Fruit fly (Drosophila melanogaster) whole organism, embryonic: ENCODE data around the gene Cpr65Aw.

Experiments used
- Aef1 ChIP-seq: fragments of 200-800 bp; sonication (Bioruptor generic); IDR thresholded peaks from 3 replicates; pipeline ENCODE4 v1.3.6; 2022; ENCODE audit warnings: missing biosample characterization, missing genetic modification characterization
- CG10959 ChIP-seq: fragments of 200-800 bp; sonication (Bioruptor generic); IDR thresholded peaks from 2 replicates; pipeline ENCODE4 v1.3.6; 2022; ENCODE audit warnings: missing biosample characterization, missing genetic modification characterization
- CG11093 ChIP-seq: fragments of 200-800 bp; sonication (Bioruptor generic); IDR thresholded peaks from 3 replicates; pipeline ENCODE4 v1.3.6; 2022; ENCODE audit warnings: missing biosample characterization, missing genetic modification characterization
- CG12071 ChIP-seq: fragments of 200-800 bp; sonication (Bioruptor generic); optimal IDR thresholded peaks from 3 replicates; lab custom pipeline; 2018; ENCODE audit warnings: missing biosample characterization, mild to moderate bottlenecking, missing genetic modification characterization
- CG12236 ChIP-seq: fragments of 200-800 bp; sonication (Bioruptor generic); optimal IDR thresholded peaks from 2 replicates; lab custom pipeline; 2016; ENCODE audit warnings: missing biosample characterization, missing genetic modification characterization
- CG12299 ChIP-seq: fragments of 200-800 bp; sonication (Bioruptor generic); optimal IDR thresholded peaks from 2 replicates; lab custom pipeline; 2018; ENCODE audit warnings: missing biosample characterization, mild to moderate bottlenecking, missing genetic modification characterization
- CG1792 ChIP-seq: fragments of 200-800 bp; sonication (Bioruptor generic); optimal IDR thresholded peaks from 2 replicates; lab custom pipeline; 2016; ENCODE audit warnings: missing biosample characterization, missing genetic modification characterization
- CG18764 ChIP-seq: fragments of 200-800 bp; sonication (Bioruptor generic); optimal IDR thresholded peaks from 3 replicates; lab custom pipeline; 2016; ENCODE audit warnings: missing biosample characterization, missing genetic modification characterization
- CG2120 ChIP-seq: fragments of 200-800 bp; sonication (Bioruptor generic); optimal IDR thresholded peaks from 3 replicates; lab custom pipeline; 2016; ENCODE audit warnings: missing biosample characterization, missing genetic modification characterization
- CG2129 ChIP-seq: fragments of 200-800 bp; sonication (Bioruptor generic); IDR thresholded peaks from 2 replicates; pipeline ENCODE4 v1.3.6; 2022; ENCODE audit warnings: missing biosample characterization, missing genetic modification characterization; ENCODE audit not compliant: partially characterized antibody
- CG2199 ChIP-seq: fragments of 200-800 bp; sonication (Bioruptor generic); IDR thresholded peaks from 3 replicates; pipeline ENCODE4 v1.3.6; 2022; ENCODE audit warnings: missing biosample characterization, missing genetic modification characterization
- CG2875 ChIP-seq: fragments of 200-800 bp; sonication (Bioruptor generic); optimal IDR thresholded peaks from 2 replicates; lab custom pipeline; 2017; ENCODE audit warnings: missing biosample characterization, mild to moderate bottlenecking, missing genetic modification characterization, missing genetic modification reagents
- CG33557 ChIP-seq: fragments of 200-800 bp; sonication (Bioruptor generic); optimal IDR thresholded peaks from 2 replicates; lab custom pipeline; 2019; ENCODE audit warnings: missing biosample characterization, mild to moderate bottlenecking, missing genetic modification characterization, moderate library complexity
- CG34376 ChIP-seq: fragments of 200-800 bp; sonication (Bioruptor generic); optimal IDR thresholded peaks from 2 replicates; lab custom pipeline; 2018; ENCODE audit warnings: missing biosample characterization, mild to moderate bottlenecking, missing genetic modification characterization
- CG34422 ChIP-seq: fragments of 200-800 bp; sonication (Bioruptor generic); IDR thresholded peaks from 3 replicates; pipeline ENCODE4 v1.3.6; 2022; ENCODE audit warnings: missing biosample characterization, missing genetic modification characterization
- CG4404 ChIP-seq: fragments of 200-800 bp; sonication (Bioruptor generic); IDR thresholded peaks from 2 replicates; pipeline ENCODE4 v1.3.6; 2022; ENCODE audit warnings: missing biosample characterization, missing genetic modification characterization
- CG4617 ChIP-seq: fragments of 200-800 bp; sonication (Bioruptor generic); optimal IDR thresholded peaks from 3 replicates; lab custom pipeline; 2016; ENCODE audit warnings: missing biosample characterization, missing genetic modification characterization, borderline replicate concordance
- CG6689 ChIP-seq: fragments of 200-800 bp; sonication (Bioruptor generic); IDR thresholded peaks from 2 replicates; pipeline ENCODE4 v1.3.6; 2022; ENCODE audit warnings: missing biosample characterization, missing genetic modification characterization
- CG7357 ChIP-seq: fragments of 200-800 bp; sonication (Bioruptor generic); IDR thresholded peaks from 3 replicates; pipeline ENCODE4 v1.3.6; 2022; ENCODE audit warnings: missing biosample characterization, missing genetic modification characterization
- CG7839 ChIP-seq: fragments of 200-800 bp; sonication (Bioruptor generic); optimal IDR thresholded peaks from 3 replicates; lab custom pipeline; 2018; ENCODE audit warnings: missing biosample characterization, mild to moderate bottlenecking, missing genetic modification characterization, moderate library complexity
- CG9437 ChIP-seq: fragments of 200-800 bp; sonication (Bioruptor generic); optimal IDR thresholded peaks from 2 replicates; lab custom pipeline; 2018; ENCODE audit warnings: missing biosample characterization, mild to moderate bottlenecking, missing genetic modification characterization
- Drgx ChIP-seq: fragments of 200-800 bp; sonication (Bioruptor generic); IDR thresholded peaks from 2 replicates; pipeline ENCODE4 v1.3.6; 2022; ENCODE audit warnings: missing biosample characterization, missing genetic modification characterization
- E2f1 ChIP-seq: fragments of 200-800 bp; sonication (Bioruptor generic); IDR thresholded peaks from 2 replicates; pipeline ENCODE4 v1.3.6; 2022; ENCODE audit warnings: missing biosample characterization, missing genetic modification characterization
- ERR ChIP-seq: fragments of 200-800 bp; sonication (Bioruptor generic); optimal IDR thresholded peaks from 2 replicates; lab custom pipeline; 2016; ENCODE audit warnings: missing biosample characterization, missing genetic modification characterization
- Hr51 ChIP-seq, 2 experiments: fragments of 200-800 bp; sonication (Bioruptor generic); optimal IDR thresholded peaks; 2 replicates in 1 of 2; 3 replicates in 1 of 2; lab custom pipeline; 2016 to 2018; ENCODE audit warnings: missing biosample characterization in 2 of 2, missing genetic modification characterization in 2 of 2, mild to moderate bottlenecking in 1 of 2, moderate library complexity in 1 of 2
- NFAT ChIP-seq: fragments of 200-800 bp; sonication (Bioruptor generic); IDR thresholded peaks from 2 replicates; pipeline ENCODE4 v1.3.6; 2022; ENCODE audit warnings: missing biosample characterization, missing genetic modification characterization
- Sox102F ChIP-seq: fragments of 200-800 bp; sonication (Bioruptor generic); optimal IDR thresholded peaks from 2 replicates; lab custom pipeline; 2018; ENCODE audit warnings: missing biosample characterization, mild to moderate bottlenecking, missing genetic modification characterization, moderate library complexity
- Taf1 ChIP-seq: fragments of 200-800 bp; sonication (Bioruptor generic); IDR thresholded peaks from 2 replicates; pipeline ENCODE4 v1.3.6; 2022; ENCODE audit warnings: missing biosample characterization, missing genetic modification characterization
- Tbp ChIP-seq: fragments of >200 bp; optimal IDR thresholded peaks from 2 replicates; lab custom pipeline; 2018; ENCODE audit warnings: missing biosample characterization, missing genetic modification characterization
- Trl ChIP-seq, 3 experiments: fragments of >200 bp in 2 of 3; fragments of 200-800 bp in 1 of 3; sonication (Bioruptor generic) in 1 of 3; optimal IDR thresholded peaks; 2 replicates in 1 of 3; 3 replicates in 2 of 3; lab custom pipeline; 2016 to 2017; ENCODE audit warnings: missing biosample characterization in 1 of 3, missing genetic modification characterization in 1 of 3
- Usf ChIP-seq: fragments of 200-800 bp; sonication (Bioruptor generic); optimal IDR thresholded peaks from 2 replicates; lab custom pipeline; 2017; ENCODE audit warnings: missing genotype, missing biosample characterization, missing genetic modification characterization
- Vsx1 ChIP-seq: fragments of 200-800 bp; sonication (Bioruptor generic); optimal IDR thresholded peaks from 2 replicates; lab custom pipeline; 2017; ENCODE audit warnings: missing biosample characterization, mild to moderate bottlenecking, missing genetic modification characterization, missing genetic modification reagents
- Xbp1 ChIP-seq: fragments of 200-800 bp; sonication (Bioruptor generic); optimal IDR thresholded peaks from 3 replicates; lab custom pipeline; 2016; ENCODE audit warnings: missing biosample characterization, mild to moderate bottlenecking, missing genetic modification characterization
- btn ChIP-seq: fragments of 200-800 bp; sonication (Bioruptor generic); optimal IDR thresholded peaks from 2 replicates; lab custom pipeline; 2016; ENCODE audit warnings: missing biosample characterization, missing genetic modification characterization
- caup ChIP-seq: fragments of 200-800 bp; sonication (Bioruptor generic); optimal IDR thresholded peaks from 3 replicates; lab custom pipeline; 2017; ENCODE audit warnings: missing biosample characterization, mild to moderate bottlenecking, missing genetic modification characterization, moderate library complexity; ENCODE audit not compliant: severe bottlenecking
- chn ChIP-seq: fragments of 200-800 bp; sonication (Bioruptor generic); optimal IDR thresholded peaks from 2 replicates; lab custom pipeline; 2016; ENCODE audit warnings: missing biosample characterization, missing genetic modification characterization
- danr ChIP-seq: fragments of 200-800 bp; sonication (Bioruptor generic); IDR thresholded peaks from 2 replicates; pipeline ENCODE4 v1.3.6; 2022; ENCODE audit warnings: missing biosample characterization, missing genetic modification characterization
- dmrt99B ChIP-seq: fragments of 200-800 bp; sonication (Bioruptor generic); optimal IDR thresholded peaks from 2 replicates; lab custom pipeline; 2018; ENCODE audit warnings: missing biosample characterization, mild to moderate bottlenecking, missing genetic modification characterization, moderate library complexity
- fd102C ChIP-seq: fragments of 200-800 bp; sonication (Bioruptor generic); optimal IDR thresholded peaks from 2 replicates; lab custom pipeline; 2018; ENCODE audit warnings: missing biosample characterization, mild to moderate bottlenecking, missing genetic modification characterization, moderate library complexity
- her ChIP-seq: fragments of 200-800 bp; sonication (Bioruptor generic); optimal IDR thresholded peaks from 2 replicates; lab custom pipeline; 2016; ENCODE audit warnings: missing biosample characterization, missing genetic modification characterization
- ind ChIP-seq: fragments of 200-800 bp; sonication (Bioruptor generic); optimal IDR thresholded peaks from 3 replicates; lab custom pipeline; 2016; ENCODE audit warnings: missing biosample characterization, missing genetic modification characterization
- inv ChIP-seq: fragments of 200-800 bp; sonication (Bioruptor generic); IDR thresholded peaks from 2 replicates; pipeline ENCODE4 v1.3.6; 2022; ENCODE audit warnings: missing biosample characterization, missing genetic modification characterization; ENCODE audit not compliant: partially characterized antibody
- jumu ChIP-seq: fragments of 200-800 bp; sonication (Bioruptor generic); optimal IDR thresholded peaks from 3 replicates; lab custom pipeline; 2016; ENCODE audit warnings: missing biosample characterization, missing genetic modification characterization
- kay ChIP-seq: fragments of 200-800 bp; sonication (Bioruptor generic); optimal IDR thresholded peaks from 2 replicates; lab custom pipeline; 2016; ENCODE audit warnings: missing biosample characterization, missing genetic modification characterization
- maf-S ChIP-seq: fragments of 200-800 bp; sonication (Bioruptor generic); optimal IDR thresholded peaks from 2 replicates; lab custom pipeline; 2016; ENCODE audit warnings: missing biosample characterization, missing genetic modification characterization
- pb ChIP-seq: fragments of 200-800 bp; sonication (Bioruptor generic); optimal IDR thresholded peaks from 3 replicates; lab custom pipeline; 2016; ENCODE audit warnings: missing biosample characterization, missing genetic modification characterization
- peb ChIP-seq: fragments of 200-800 bp; sonication (Bioruptor generic); IDR thresholded peaks from 2 replicates; pipeline ENCODE4 v1.3.6; 2022; ENCODE audit warnings: missing biosample characterization, missing genetic modification characterization
- pum ChIP-seq: fragments of 200-800 bp; sonication (Bioruptor generic); optimal IDR thresholded peaks from 2 replicates; lab custom pipeline; 2016; ENCODE audit warnings: missing biosample characterization, missing genetic modification characterization
- salm ChIP-seq: fragments of 200-800 bp; sonication (Bioruptor generic); optimal IDR thresholded peaks from 2 replicates; lab custom pipeline; 2018; ENCODE audit warnings: missing biosample characterization, mild to moderate bottlenecking, missing genetic modification characterization
- sd ChIP-seq: fragments of 200-800 bp; sonication (Bioruptor generic); optimal IDR thresholded peaks from 3 replicates; lab custom pipeline; 2018; ENCODE audit warnings: missing biosample characterization, mild to moderate bottlenecking, missing genetic modification characterization, moderate library complexity
- sqz ChIP-seq: fragments of 200-800 bp; sonication (Bioruptor generic); optimal IDR thresholded peaks from 3 replicates; lab custom pipeline; 2018; ENCODE audit warnings: missing biosample characterization, mild to moderate bottlenecking, missing genetic modification characterization
- zfh1 ChIP-seq: fragments of 200-800 bp; sonication (Bioruptor generic); IDR thresholded peaks from 3 replicates; pipeline ENCODE4 v1.3.6; 2022; ENCODE audit warnings: missing biosample characterization, missing genetic modification characterization

Cpr65Aw gene

DNA sequence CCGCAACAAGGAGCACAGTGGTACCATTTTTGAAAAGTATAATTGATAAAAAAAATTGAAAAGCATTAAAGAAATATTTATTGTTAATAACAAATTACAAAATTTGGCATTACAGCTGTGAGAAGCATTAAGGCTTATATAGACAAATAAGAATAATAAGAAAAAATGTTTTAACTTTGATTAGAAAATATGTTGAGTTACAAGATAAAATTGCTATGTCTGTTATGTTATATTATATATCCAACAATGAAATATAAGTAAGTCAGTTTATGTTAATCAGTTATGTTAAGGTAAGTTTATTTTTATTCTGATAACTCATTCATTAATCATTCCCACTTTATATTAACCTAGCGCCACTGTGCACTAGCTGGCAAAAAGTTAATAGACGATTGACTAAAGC lies 17.6 kb upstream of the Cpr65Aw start (continued):
- no peak for TF ChIP-seq Trl (optimal IDR thresholded peaks at IDR 0.05; lab: Kevin White, UChicago)
- TF ChIP-seq Trl (GFP tag; optimal IDR thresholded peaks at IDR 0.05; lab: Kevin White, UChicago): no peak
- no peak for TF ChIP-seq maf-S (GFP tag; lab: Kevin White, UChicago)
- TF ChIP-seq CG2129: no peak
- peak; percentile 36 for TF ChIP-seq dmrt99B (tag; lab: Kevin White, UChicago)
- no peak for TF ChIP-seq danr (GFP tag; lab: Robert Waterston, UW)
- TF ChIP-seq NFAT (GFP tag; lab: Robert Waterston, UW): no peak
- no peak for TF ChIP-seq CG10959 (GFP tag; lab: Robert Waterston, UW)
- TF ChIP-seq kay (GFP tag; lab: Kevin White, UChicago): no peak
- no peak for TF ChIP-seq CG12071 (GFP tag; lab: Kevin White, UChicago)
- TF ChIP-seq pum (GFP tag; lab: Kevin White, UChicago): no peak
- no peak for TF ChIP-seq inv (GFP tag; lab: Robert Waterston, UW)
- no peak for TF ChIP-seq Usf (GFP tag; lab: Kevin White, UChicago)
- no peak for TF ChIP-seq CG33557 (GFP tag; lab: Kevin White, UChicago)
- no peak for TF ChIP-seq CG18764 (GFP tag; lab: Kevin White, UChicago)
- no peak for TF ChIP-seq fd102C
- no peak for TF ChIP-seq salm (tag; lab: Kevin White, UChicago)
- TF ChIP-seq CG11093 (GFP tag; lab: Robert Waterston, UW): no peak
- TF ChIP-seq Drgx (GFP tag; lab: Robert Waterston, UW): no peak
- no peak for TF ChIP-seq Hr51 (GFP tag; optimal IDR thresholded peaks at IDR 0.05; lab: Kevin White, UChicago)
- no peak for TF ChIP-seq Taf1 (GFP tag; lab: Robert Waterston, UW)
- TF ChIP-seq CG34422 (GFP tag; lab: Robert Waterston, UW): no peak
- no peak for TF ChIP-seq Xbp1
- no peak for TF ChIP-seq pb
- TF ChIP-seq caup: no peak
- TF ChIP-seq chn: no peak
- no peak for TF ChIP-seq CG1792 (GFP tag; lab: Kevin White, UChicago)
- no peak for TF ChIP-seq her
- TF ChIP-seq CG4617 (GFP tag; lab: Kevin White, UChicago): no peak
- no peak for TF ChIP-seq CG34376
- TF ChIP-seq CG6689 (GFP tag; lab: Robert Waterston, UW): 0 out of 2 replicates have a peak, but pooled peaks have one; percentile 5
- TF ChIP-seq E2f1 (GFP tag; lab: Robert Waterston, UW): no peak
- TF ChIP-seq btn (GFP tag; lab: Kevin White, UChicago): no peak
- no peak for TF ChIP-seq CG2875 (GFP tag; lab: Kevin White, UChicago)
- no peak for TF ChIP-seq CG7357 (GFP tag; lab: Robert Waterston, UW)
- TF ChIP-seq CG12299 (tag; lab: Kevin White, UChicago): no peak
- TF ChIP-seq CG4404 (GFP tag; lab: Robert Waterston, UW): no peak
- no peak for TF ChIP-seq ind (GFP tag; lab: Kevin White, UChicago)
- no peak for TF ChIP-seq Aef1
- TF ChIP-seq Sox102F (GFP tag; lab: Kevin White, UChicago): no peak
- TF ChIP-seq CG7839 (tag; lab: Kevin White, UChicago): no peak
- no peak for TF ChIP-seq Tbp
- no peak for TF ChIP-seq sd (tag; lab: Kevin White, UChicago)
- TF ChIP-seq sqz: no peak
- no peak for TF ChIP-seq ERR (GFP tag; lab: Kevin White, UChicago)
- TF ChIP-seq CG2199 (GFP tag; lab: Robert Waterston, UW): no peak
- no peak for TF ChIP-seq CG12236 (GFP tag; lab: Kevin White, UChicago)
- TF ChIP-seq zfh1 (GFP tag; lab: Robert Waterston, UW): no peak
- no peak for TF ChIP-seq CG9437 (GFP tag; lab: Kevin White, UChicago)
- TF ChIP-seq peb: no peak
- no peak for TF ChIP-seq jumu
- no peak for TF ChIP-seq CG2120
- TF ChIP-seq Vsx1: no peak
